Worm (Caenorhabditis elegans): ENCODE results near the gene C33H5.2.
A peak's percentile ranks its signal among the peaks of the same experiment; 100 is the strongest.

The C33H5.2 gene

DNA sequence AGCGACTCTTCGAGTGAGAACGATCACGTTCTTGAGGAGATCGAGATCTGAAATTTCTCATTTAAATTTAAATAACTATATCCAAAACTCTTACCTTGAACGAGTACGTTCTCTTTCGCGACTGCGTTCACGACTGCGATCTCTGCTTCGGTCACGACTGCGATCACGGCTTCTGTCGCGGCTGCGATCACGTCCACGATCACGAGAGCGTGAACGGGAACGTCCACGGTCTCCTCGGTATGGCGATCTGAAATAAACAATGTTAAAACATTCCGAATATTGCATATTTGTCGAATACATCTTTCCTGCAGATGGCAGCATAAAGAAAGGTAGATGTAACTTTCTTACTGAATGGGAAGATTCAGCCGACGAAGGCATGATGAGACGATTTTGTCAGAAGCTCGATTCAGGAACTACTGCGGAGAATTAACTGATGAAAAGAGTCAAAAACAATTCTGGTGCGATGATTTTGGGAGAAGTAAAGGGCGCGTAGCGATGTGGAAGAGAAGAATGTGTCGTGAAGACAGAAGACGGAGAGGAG, 14.6 kb upstream of the C33H5.2 start:
- no peak for TF ChIP-seq crh-2 (tag; optimal IDR thresholded peaks at IDR 0.05)
- TF ChIP-seq R02D3.7 (tag; optimal IDR thresholded peaks at IDR 0.05), result no peak
- no peak for TF ChIP-seq skn-1 (tag; optimal IDR thresholded peaks at IDR 0.05)
- no peak for TF ChIP-seq ztf-11 (tag; optimal IDR thresholded peaks at IDR 0.05)
- no peak for TF ChIP-seq aly-2 (tag; optimal IDR thresholded peaks at IDR 0.05)
- TF ChIP-seq peb-1 (tag; optimal IDR thresholded peaks at IDR 0.05), result no peak
- TF ChIP-seq ZK546.5 (tag; optimal IDR thresholded peaks at IDR 0.05), result no peak
- no peak for TF ChIP-seq nhr-77 (tag; optimal IDR thresholded peaks at IDR 0.05)
- TF ChIP-seq unc-39 (tag; optimal IDR thresholded peaks at IDR 0.05), result no peak
- TF ChIP-seq lin-39 (tag; optimal IDR thresholded peaks at IDR 0.05), result no peak
- no peak for TF ChIP-seq nhr-11 (tag; optimal IDR thresholded peaks at IDR 0.05)

- TF ChIP-seq mdl-1 (tag; optimal IDR thresholded peaks at IDR 0.05) (peak in 1 of 2 experiments; percentile 62), nhr-237 (tag; optimal IDR thresholded peaks at IDR 0.05) (no peak), lin-13 (GFP tag; optimal IDR thresholded peaks at IDR 0.05) (peak; percentile 93), ztf-4 (tag; optimal IDR thresholded peaks at IDR 0.05) (peak; percentile 86), R02D3.7 (tag; optimal IDR thresholded peaks at IDR 0.05) (peak; percentile 4), unc-55 (GFP tag; optimal IDR thresholded peaks at IDR 0.05) (peak; percentile 97), skn-1 (tag; optimal IDR thresholded peaks at IDR 0.05) (peak; percentile 66), C34F6.9 (tag; optimal IDR thresholded peaks at IDR 0.05) (peak; percentile 90), sma-3 (GFP tag; optimal IDR thresholded peaks at IDR 0.05) (peak; percentile 82), nhr-25 (tag; optimal IDR thresholded peaks at IDR 0.05) (peak; percentile 71), sem-4 (tag; optimal IDR thresholded peaks at IDR 0.05) (peak; percentile 48), ztf-1 (GFP tag; conservative IDR thresholded peaks at IDR 0.05) (no peak), nhr-12 (tag; optimal IDR thresholded peaks at IDR 0.05) (no peak), snpc-4 (tag; optimal IDR thresholded peaks at IDR 0.05) (peak; percentile 71), lin-39 (tag; optimal IDR thresholded peaks at IDR 0.05) (peak; percentile 55), gmeb-1 (tag; optimal IDR thresholded peaks at IDR 0.05) (peak; percentile 88), Y55F3AM.14 (GFP tag; optimal IDR thresholded peaks at IDR 0.05) (no peak), crh-2 (tag; optimal IDR thresholded peaks at IDR 0.05) (peak; percentile 91), ceh-16 (tag; optimal IDR thresholded peaks at IDR 0.05) (peak; percentile 65), lsy-2 (tag; optimal IDR thresholded peaks at IDR 0.05) (peak; percentile 96 to 99), ZK546.5 (tag; optimal IDR thresholded peaks at IDR 0.05) (peak; percentile 66), fos-1 (tag; optimal IDR thresholded peaks at IDR 0.05) (peak; percentile 39), nhr-10 (tag; optimal IDR thresholded peaks at IDR 0.05) (no peak), zag-1 (tag; optimal IDR thresholded peaks at IDR 0.05) (peak; percentile 36), blmp-1 (tag; optimal IDR thresholded peaks at IDR 0.05; ENCODE audit: insufficient read depth) (peak; percentile 14), unc-62 (GFP tag; optimal IDR thresholded peaks at IDR 0.05) (no peak), F13H6.1 (tag; optimal IDR thresholded peaks at IDR 0.05) (peak; percentile 76), sma-9 (GFP tag; optimal IDR thresholded peaks at IDR 0.05) (peak; percentile 74), sma-9 (tag; optimal IDR thresholded peaks at IDR 0.05) (no peak), ama-1 (optimal IDR thresholded peaks at IDR 0.05) (peak; percentile 67), mab-5 (tag; optimal IDR thresholded peaks at IDR 0.05) (peak; percentile 88), alr-1 (tag; optimal IDR thresholded peaks at IDR 0.05) (peak; percentile 80), aly-2 (tag; optimal IDR thresholded peaks at IDR 0.05) (no peak), egl-27 (tag; optimal IDR thresholded peaks at IDR 0.05) (peak; percentile 18), ceh-82 (tag; optimal IDR thresholded peaks at IDR 0.05) (peak; percentile 59), nhr-6 (tag; optimal IDR thresholded peaks at IDR 0.05) (peak; percentile 64), nhr-77 (tag; optimal IDR thresholded peaks at IDR 0.05) (no peak), nhr-129 (tag; optimal IDR thresholded peaks at IDR 0.05) (peak; percentile 95), lin-11 (tag; optimal IDR thresholded peaks at IDR 0.05) (peak; percentile 94), nhr-21 (tag; optimal IDR thresholded peaks at IDR 0.05) (peak; percentile 67), peb-1 (tag; optimal IDR thresholded peaks at IDR 0.05) (no peak)
Measured at ce11 chrIV:7790801-7791588, 13.8 kb upstream of the C33H5.2 start, which contains the start of gene rsp-6. rsp-6 (minus strand) TSS chrIV:7791229.

All from whole organism, L2 larva.